Worm (Caenorhabditis elegans): ENCODE results near the gene C54E4.5.
A peak's percentile ranks its signal among the peaks of the same experiment; 100 is the strongest.

C54E4.5 gene

DNA sequence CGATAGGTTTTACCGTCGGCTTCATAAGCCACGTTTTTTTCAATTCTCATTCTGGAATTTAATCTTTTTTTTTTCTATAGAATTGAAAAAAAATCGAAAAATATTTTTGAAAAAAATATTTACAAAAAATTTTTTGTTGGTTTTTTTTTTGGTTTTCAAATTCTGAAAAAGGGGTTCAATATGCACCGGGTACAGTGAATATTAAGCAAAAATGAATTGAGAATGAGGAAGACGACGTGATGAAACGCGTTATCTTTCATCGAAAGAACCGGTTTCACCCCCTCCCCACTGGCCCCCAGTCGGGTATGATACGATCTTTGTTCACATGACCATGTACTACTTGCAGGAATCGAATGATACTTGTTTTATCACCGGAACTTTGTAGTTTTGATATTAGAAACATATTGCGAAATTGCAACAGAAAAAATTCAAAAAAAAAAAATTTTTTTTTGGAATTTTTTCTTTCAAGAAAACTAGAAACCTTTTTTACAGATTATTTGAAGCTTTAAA, at the start of gene C54E4.5:
Gene C54E4.5 (minus strand): TSS at position 51 of the 510 bp plus-strand sequence.
- TF ChIP-seq pes-1 (GFP tag; IDR thresholded peaks at IDR 0.05) (no peak), B0310.2 (tag; optimal IDR thresholded peaks at IDR 0.05) (no peak), tbx-37 (GFP tag; conservative IDR thresholded peaks at IDR 0.05) (no peak), ceh-36 (tag; optimal IDR thresholded peaks at IDR 0.05) (no peak), aly-1 (tag; optimal IDR thresholded peaks at IDR 0.05) (no peak)

- TF ChIP-seq B0310.2 (tag; optimal IDR thresholded peaks at IDR 0.05): no peak
- no peak for TF ChIP-seq ceh-13 (GFP tag; optimal IDR thresholded peaks at IDR 0.05)
- no peak for TF ChIP-seq scrt-1 (GFP tag; IDR thresholded peaks at IDR 0.05)
- no peak for TF ChIP-seq ama-1 (optimal IDR thresholded peaks at IDR 0.05)
- TF ChIP-seq hnd-1 (tag; optimal IDR thresholded peaks at IDR 0.05): no peak
- no peak for TF ChIP-seq aly-1 (tag; optimal IDR thresholded peaks at IDR 0.05)
- TF ChIP-seq tbx-37 (GFP tag; conservative IDR thresholded peaks at IDR 0.05): no peak
- no peak for TF ChIP-seq ceh-36 (tag; optimal IDR thresholded peaks at IDR 0.05)
- TF ChIP-seq tra-4 (tag; optimal IDR thresholded peaks at IDR 0.05): no peak
- TF ChIP-seq F13C5.2 (tag; optimal IDR thresholded peaks at IDR 0.05): no peak
- TF ChIP-seq hmg-4 (GFP tag; optimal IDR thresholded peaks at IDR 0.05): no peak
- TF ChIP-seq flt-1 (GFP tag; IDR thresholded peaks at IDR 0.05): no peak
- no peak for TF ChIP-seq tbx-11 (GFP tag; IDR thresholded peaks at IDR 0.05)
- no peak for TF ChIP-seq hmbx-1 (tag; optimal IDR thresholded peaks at IDR 0.05)
- no peak for TF ChIP-seq sea-1 (GFP tag; conservative IDR thresholded peaks at IDR 0.05)
- TF ChIP-seq pes-1 (GFP tag; IDR thresholded peaks at IDR 0.05): no peak
Observed at ce11 chrIV:2198741-2199140, 49.6 kb upstream of the C54E4.5 start, which contains the start of gene Y71G10AR.4. Y71G10AR.4 (plus strand) TSS chrIV:2199041.

ce11 chrIV:2195598-2195997, 46.5 kb upstream of the C54E4.5 start:
- TF ChIP-seq aly-1 (tag; optimal IDR thresholded peaks at IDR 0.05): no peak
- no peak for TF ChIP-seq ets-7 (tag; optimal IDR thresholded peaks at IDR 0.05)
- no peak for TF ChIP-seq tbx-37 (GFP tag; conservative IDR thresholded peaks at IDR 0.05)
- TF ChIP-seq flt-1 (GFP tag; IDR thresholded peaks at IDR 0.05): no peak
- TF ChIP-seq ceh-13 (GFP tag; optimal IDR thresholded peaks at IDR 0.05): no peak
- no peak for TF ChIP-seq ama-1 (optimal IDR thresholded peaks at IDR 0.05)
- TF ChIP-seq sea-1 (GFP tag; conservative IDR thresholded peaks at IDR 0.05): no peak
- no peak for TF ChIP-seq tbx-11 (GFP tag; IDR thresholded peaks at IDR 0.05)
- TF ChIP-seq ceh-36 (tag; optimal IDR thresholded peaks at IDR 0.05): no peak
- TF ChIP-seq B0310.2 (tag; optimal IDR thresholded peaks at IDR 0.05): no peak
- TF ChIP-seq hmg-4 (GFP tag; optimal IDR thresholded peaks at IDR 0.05): no peak
- no peak for TF ChIP-seq hnd-1 (tag; optimal IDR thresholded peaks at IDR 0.05)
- no peak for TF ChIP-seq hmbx-1 (tag; optimal IDR thresholded peaks at IDR 0.05)

DNA sequence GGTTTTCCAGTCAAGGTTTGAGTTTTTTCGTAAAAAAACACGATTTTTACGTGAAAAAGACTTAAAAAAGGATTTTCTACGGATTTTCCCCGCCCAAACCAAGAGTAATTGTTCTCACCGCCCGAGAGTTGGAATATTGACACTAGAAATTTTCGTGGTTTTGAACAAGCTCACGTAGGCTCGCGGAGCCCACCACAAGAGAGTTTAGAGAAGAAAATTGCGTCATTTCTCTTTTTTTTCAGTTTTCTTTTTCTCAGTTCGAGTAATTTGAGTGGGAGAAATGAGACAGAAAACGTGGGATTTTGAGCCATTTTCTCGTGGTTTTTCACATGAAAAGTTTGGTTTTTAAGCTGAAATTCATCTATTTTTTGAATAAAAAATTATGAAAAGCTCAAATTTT, 44.5 kb upstream of the C54E4.5 start:
- TF ChIP-seq hnd-1 (tag; optimal IDR thresholded peaks at IDR 0.05): no peak
- TF ChIP-seq ets-7 (tag; optimal IDR thresholded peaks at IDR 0.05): no peak
- no peak for TF ChIP-seq tra-4 (tag; optimal IDR thresholded peaks at IDR 0.05)
- no peak for TF ChIP-seq pes-1 (GFP tag; IDR thresholded peaks at IDR 0.05)
- TF ChIP-seq ceh-36 (tag; optimal IDR thresholded peaks at IDR 0.05): no peak
- TF ChIP-seq F13C5.2 (tag; optimal IDR thresholded peaks at IDR 0.05): no peak
- no peak for TF ChIP-seq tbx-11 (GFP tag; IDR thresholded peaks at IDR 0.05)
- no peak for TF ChIP-seq hmbx-1 (tag; optimal IDR thresholded peaks at IDR 0.05)

ce11 chrIV:2193037-2193436, 43.9 kb upstream of the C54E4.5 start:
- TF ChIP-seq scrt-1 (GFP tag; IDR thresholded peaks at IDR 0.05): no peak
- TF ChIP-seq pes-1 (GFP tag; IDR thresholded peaks at IDR 0.05): no peak
- no peak for TF ChIP-seq hnd-1 (tag; optimal IDR thresholded peaks at IDR 0.05)
- TF ChIP-seq ets-7 (tag; optimal IDR thresholded peaks at IDR 0.05): no peak
- no peak for TF ChIP-seq F13C5.2 (tag; optimal IDR thresholded peaks at IDR 0.05)
- no peak for TF ChIP-seq tbx-11 (GFP tag; IDR thresholded peaks at IDR 0.05)
- TF ChIP-seq ceh-36 (tag; optimal IDR thresholded peaks at IDR 0.05): no peak
- no peak for TF ChIP-seq tra-4 (tag; optimal IDR thresholded peaks at IDR 0.05)
- TF ChIP-seq hmbx-1 (tag; optimal IDR thresholded peaks at IDR 0.05): no peak
- no peak for TF ChIP-seq B0310.2 (tag; optimal IDR thresholded peaks at IDR 0.05)

- no peak for TF ChIP-seq tra-4 (tag; optimal IDR thresholded peaks at IDR 0.05)
- no peak for TF ChIP-seq hmg-4 (GFP tag; optimal IDR thresholded peaks at IDR 0.05)
- peak; percentile 64 for TF ChIP-seq F13C5.2 (tag; optimal IDR thresholded peaks at IDR 0.05)
- no peak for TF ChIP-seq hmbx-1 (tag; optimal IDR thresholded peaks at IDR 0.05)
Observed at ce11 chrIV:2177545-2177944, 28.4 kb upstream of the C54E4.5 start, which contains the start of gene hrpu-2. hrpu-2 (plus strand) TSS chrIV:2177896.

DNA sequence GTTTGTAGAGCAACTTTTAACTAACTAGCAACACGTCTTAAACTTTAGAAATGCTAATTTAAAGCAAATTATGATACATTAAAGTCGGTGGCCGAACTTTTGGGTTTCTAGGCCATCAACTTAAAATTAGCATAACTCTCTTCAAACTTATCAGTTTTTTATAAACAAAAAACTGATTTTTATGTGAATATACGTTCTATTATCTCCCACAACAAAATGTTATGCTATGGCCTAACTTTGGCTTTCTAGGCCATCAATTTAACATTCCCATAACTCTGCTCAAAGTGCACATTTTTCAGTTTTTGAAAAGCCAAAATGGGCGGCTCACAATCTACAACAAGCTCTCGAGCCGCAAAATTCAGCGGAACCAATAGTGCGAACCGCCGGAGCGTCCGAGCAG, 26.2 kb upstream of the C54E4.5 start, which contains the start of gene C54E4.1:
Gene C54E4.1 (plus strand): TSS at position 301 of the 400 bp plus-strand sequence.
- no peak for TF ChIP-seq scrt-1 (GFP tag; IDR thresholded peaks at IDR 0.05)
- TF ChIP-seq tbx-11 (GFP tag; IDR thresholded peaks at IDR 0.05): no peak
- TF ChIP-seq tra-4 (tag; optimal IDR thresholded peaks at IDR 0.05): no peak

- TF ChIP-seq aly-1 (tag; optimal IDR thresholded peaks at IDR 0.05) (no peak), tbx-37 (GFP tag; conservative IDR thresholded peaks at IDR 0.05) (no peak), ets-7 (tag; optimal IDR thresholded peaks at IDR 0.05) (no peak), ceh-13 (GFP tag; optimal IDR thresholded peaks at IDR 0.05) (no peak), B0310.2 (tag; optimal IDR thresholded peaks at IDR 0.05) (no peak), tra-4 (tag; optimal IDR thresholded peaks at IDR 0.05) (no peak), hmg-4 (GFP tag; optimal IDR thresholded peaks at IDR 0.05) (no peak), ama-1 (optimal IDR thresholded peaks at IDR 0.05) (no peak), flt-1 (GFP tag; IDR thresholded peaks at IDR 0.05) (no peak), ceh-36 (tag; optimal IDR thresholded peaks at IDR 0.05) (no peak), hnd-1 (tag; optimal IDR thresholded peaks at IDR 0.05) (no peak), pes-1 (GFP tag; IDR thresholded peaks at IDR 0.05) (no peak), scrt-1 (GFP tag; IDR thresholded peaks at IDR 0.05) (no peak), F13C5.2 (tag; optimal IDR thresholded peaks at IDR 0.05) (no peak), hmbx-1 (tag; optimal IDR thresholded peaks at IDR 0.05) (no peak), sea-1 (GFP tag; conservative IDR thresholded peaks at IDR 0.05) (no peak), tbx-11 (GFP tag; IDR thresholded peaks at IDR 0.05) (no peak)
Observed at ce11 chrIV:2172880-2173279, 23.8 kb upstream of the C54E4.5 start.
